Worm (Caenorhabditis elegans): ENCODE measurements around the gene molo-1.

ce11 chrIII:5525973-5526372 lies 47.8 kb upstream of the molo-1 start, which contains the start of gene dex-1:
- TF ChIP-seq ztf-6 (GFP tag; IDR thresholded peaks at IDR 0.05) (no peak), bed-1 (GFP tag; IDR thresholded peaks at IDR 0.05) (no peak), lsy-27 (tag; optimal IDR thresholded peaks at IDR 0.05; ENCODE audit: borderline replicate concordance, insufficient read depth) (no peak), F33H1.4 (GFP tag; IDR thresholded peaks at IDR 0.05) (no peak), let-607 (tag; optimal IDR thresholded peaks at IDR 0.05) (no peak), unc-130 (GFP tag; optimal IDR thresholded peaks at IDR 0.05) (no peak), F55B11.4 (tag; optimal IDR thresholded peaks at IDR 0.05; ENCODE audit: borderline replicate concordance, insufficient read depth) (no peak), hlh-12 (tag; optimal IDR thresholded peaks at IDR 0.05) (no peak), lsl-1 (GFP tag; optimal IDR thresholded peaks at IDR 0.05) (no peak), snpc-1.3 (tag; optimal IDR thresholded peaks at IDR 0.05; ENCODE audit: insufficient read depth) (no peak), C06A6.2 (GFP tag; conservative IDR thresholded peaks at IDR 0.05) (no peak), T26A5.8 (tag; optimal IDR thresholded peaks at IDR 0.05) (no peak)

Measured in whole organism, young adult.